Fruit fly (Drosophila melanogaster): ENCODE results near the gene fbp.

DNA sequence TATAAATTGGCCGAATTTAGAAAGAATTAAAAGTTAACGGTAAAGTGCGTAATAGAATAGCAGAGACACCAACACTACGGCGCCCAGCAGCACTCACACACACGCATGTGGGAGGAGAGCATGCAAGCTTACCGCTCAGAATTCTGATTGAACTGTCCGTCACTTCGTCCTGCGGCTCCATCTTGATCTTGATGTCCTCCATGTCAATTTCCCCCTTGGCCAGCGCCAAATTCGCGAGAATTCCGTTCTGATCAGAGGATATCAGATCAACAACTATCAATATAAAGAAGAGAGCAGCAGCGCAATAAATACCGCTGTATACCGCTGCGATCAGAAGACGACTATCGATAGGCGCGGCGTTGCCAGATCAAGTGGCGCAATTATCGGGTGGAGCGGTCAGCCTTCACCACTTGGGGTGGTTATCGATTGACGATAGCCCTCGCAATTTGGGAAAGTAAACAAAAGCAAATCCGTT, 28.3 kb downstream of the fbp start, which contains the start of the genes CG10462 and Nf-YB:
- TF ChIP-seq OdsH (GFP tag; optimal IDR thresholded peaks at IDR 0.05), result no peak
- no peak for TF ChIP-seq fd59A (GFP tag; optimal IDR thresholded peaks at IDR 0.05)
- TF ChIP-seq CG8319 (GFP tag; optimal IDR thresholded peaks at IDR 0.05), result no peak
- no peak for TF ChIP-seq svp (GFP tag)
- no peak for TF ChIP-seq CG3919 (GFP tag; optimal IDR thresholded peaks at IDR 0.05)
- no peak for TF ChIP-seq CG7368 (GFP tag; optimal IDR thresholded peaks at IDR 0.05)
- no peak for TF ChIP-seq CG8119 (GFP tag; IDR thresholded peaks at IDR 0.05)
- no peak for TF ChIP-seq Eip93F (GFP tag; optimal IDR thresholded peaks at IDR 0.05)
- TF ChIP-seq CG16779 (tag; optimal IDR thresholded peaks at IDR 0.05), result no peak
